Worm (Caenorhabditis elegans) whole organism, L4/young adult: ENCODE data around the gene mab-10.

Source experiments
- W03F9.2 ChIP-seq: fragments of 150-350 bp; optimal IDR thresholded peaks from 2 replicates; lab custom pipeline; 2014; ENCODE audit warnings: missing biosample characterization, missing genetic modification characterization
- dao-5 ChIP-seq: sonication (generic microtip); optimal IDR thresholded peaks from 2 replicates; lab custom pipeline; 2016; ENCODE audit warnings: missing genotype, missing genetic modification characterization, moderate library complexity, missing compliant biosample characterization
- him-1 ChIP-seq: sonication (generic microtip); optimal IDR thresholded peaks from 2 replicates; lab custom pipeline; 2016; ENCODE audit warnings: missing genotype, missing genetic modification reagents, missing genetic modification characterization, missing compliant biosample characterization

The mab-10 gene

ce11 chrII:10578843-10579430 is 51.1 kb downstream of the mab-10 start, which contains the start of gene rpb-6:
TSS of gene rpb-6 (plus strand) at chrII:10579380.
- TF ChIP-seq dao-5 (tag; lab: Kevin White, UChicago) (no peak), him-1 (tag; lab: Kevin White, UChicago) (no peak), W03F9.2 (tag; lab: Kevin White, UChicago) (no peak)

- TF ChIP-seq him-1 (tag; lab: Kevin White, UChicago), result no peak
- TF ChIP-seq dao-5 (tag; lab: Kevin White, UChicago), result no peak
- TF ChIP-seq W03F9.2 (tag; lab: Kevin White, UChicago), result no peak
Observed at ce11 chrII:10579655-10580054, 51.8 kb downstream of the mab-10 start, which contains the start of gene dohh-1. TSS of gene dohh-1 (plus strand) at chrII:10579955.

ce11 chrII:10580833-10581232 is 52.9 kb downstream of the mab-10 start, which contains the start of gene dap-3:
TSS of gene dap-3 (plus strand) at chrII:10581133.
- TF ChIP-seq W03F9.2 (tag; lab: Kevin White, UChicago) (no peak), dao-5 (tag; lab: Kevin White, UChicago) (no peak), him-1 (tag; lab: Kevin White, UChicago) (no peak)

- no peak for TF ChIP-seq him-1 (tag; lab: Kevin White, UChicago)
- TF ChIP-seq W03F9.2 (tag; lab: Kevin White, UChicago), result no peak
- TF ChIP-seq dao-5 (tag; lab: Kevin White, UChicago), result no peak
Observed at ce11 chrII:10582318-10582717, 54.4 kb downstream of the mab-10 start, which contains the start of gene mrps-22. TSS of gene mrps-22 (plus strand) at chrII:10582618.
